Fruit fly (Drosophila melanogaster): ENCODE measurements around the gene Sfp24Bc.

DNA sequence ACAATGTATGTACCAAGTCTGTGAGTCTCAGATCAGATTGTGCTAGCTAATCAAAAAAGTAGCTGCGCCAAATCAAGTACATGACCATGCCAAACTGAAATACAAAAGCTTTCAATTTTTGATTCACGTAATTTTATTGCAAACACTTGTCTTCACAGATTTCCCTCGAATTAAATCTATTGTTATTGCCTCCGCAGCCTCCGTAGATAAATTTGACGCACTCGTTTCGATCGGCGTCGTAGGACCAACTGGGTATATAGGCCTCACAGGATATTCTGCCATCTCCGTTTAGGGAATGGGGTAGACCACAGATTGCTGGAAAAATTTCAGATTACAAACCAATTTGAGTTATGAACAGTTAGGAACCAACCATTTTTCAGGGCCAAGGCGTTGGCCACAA is 24.5 kb upstream of the Sfp24Bc start, which contains the start of gene CG43165:
- TF ChIP-seq Gsc (GFP tag; IDR thresholded peaks at IDR 0.05) = no peak
- no peak for TF ChIP-seq Six4 (GFP tag; optimal IDR thresholded peaks at IDR 0.05)
- no peak for TF ChIP-seq h (optimal IDR thresholded peaks at IDR 0.05)
- TF ChIP-seq CG14860 (GFP tag; IDR thresholded peaks at IDR 0.05; ENCODE audit: partially characterized antibody) = no peak
- no peak for TF ChIP-seq row (GFP tag; IDR thresholded peaks at IDR 0.05)
- no peak for TF ChIP-seq ro (GFP tag; IDR thresholded peaks at IDR 0.05)
- no peak for TF ChIP-seq CG4282 (GFP tag; optimal IDR thresholded peaks at IDR 0.05)
- no peak for TF ChIP-seq sd (tag; optimal IDR thresholded peaks at IDR 0.05)
- TF ChIP-seq CG10959 (GFP tag; IDR thresholded peaks at IDR 0.05) = no peak
- TF ChIP-seq Oli (tag; optimal IDR thresholded peaks at IDR 0.05) = no peak
- TF ChIP-seq peb (GFP tag; IDR thresholded peaks at IDR 0.05) = no peak
